Fruit fly (Drosophila melanogaster) whole organism, embryonic: Measurements from ENCODE around the gene scpr-C.

Source experiments
- Asciz ChIP-seq: fragments of 200-800 bp; sonication (Bioruptor generic); optimal IDR thresholded peaks from 2 replicates; lab custom pipeline; 2017; ENCODE audit warnings: missing biosample characterization, mild to moderate bottlenecking, missing genetic modification characterization, missing genetic modification reagents
- Bgb ChIP-seq: fragments of 200-800 bp; sonication (Bioruptor generic); IDR thresholded peaks from 2 replicates; pipeline ENCODE4 v1.3.6; 2022; ENCODE audit warnings: missing biosample characterization, missing genetic modification characterization; ENCODE audit not compliant: partially characterized antibody
- CG10147 ChIP-seq: fragments of 200-800 bp; sonication (Bioruptor generic); optimal IDR thresholded peaks from 2 replicates; lab custom pipeline; 2019; ENCODE audit warnings: missing biosample characterization, mild to moderate bottlenecking, missing genetic modification characterization, moderate library complexity
- CG10209 ChIP-seq: fragments of 200-800 bp; sonication (Bioruptor generic); optimal IDR thresholded peaks from 3 replicates; lab custom pipeline; 2017; ENCODE audit warnings: missing biosample characterization, mild to moderate bottlenecking, missing genetic modification characterization, missing genetic modification reagents
- CG10565 ChIP-seq: fragments of 200-800 bp; sonication (Bioruptor generic); optimal IDR thresholded peaks from 3 replicates; lab custom pipeline; 2016; ENCODE audit warnings: missing biosample characterization, mild to moderate bottlenecking, missing genetic modification characterization
- CG10979 ChIP-seq: fragments of 200-800 bp; sonication (Bioruptor generic); optimal IDR thresholded peaks from 2 replicates; lab custom pipeline; 2018; ENCODE audit warnings: missing biosample characterization, mild to moderate bottlenecking, missing genetic modification characterization, moderate library complexity
- CG11560 ChIP-seq: fragments of 200-800 bp; sonication (Bioruptor generic); IDR thresholded peaks from 3 replicates; pipeline ENCODE4 v1.3.6; 2022; ENCODE audit warnings: missing biosample characterization, missing genetic modification characterization
- CG11723 ChIP-seq: fragments of 200-800 bp; sonication (Bioruptor generic); optimal IDR thresholded peaks from 2 replicates; lab custom pipeline; 2017; ENCODE audit warnings: missing biosample characterization, mild to moderate bottlenecking, missing genetic modification characterization
- CG12299 ChIP-seq: fragments of 200-800 bp; sonication (Bioruptor generic); optimal IDR thresholded peaks from 2 replicates; lab custom pipeline; 2018; ENCODE audit warnings: missing biosample characterization, mild to moderate bottlenecking, missing genetic modification characterization
- CG13287 ChIP-seq: fragments of 200-800 bp; sonication (Bioruptor generic); IDR thresholded peaks from 2 replicates; pipeline ENCODE4 v1.3.6; 2022; ENCODE audit warnings: missing biosample characterization, missing genetic modification characterization; ENCODE audit not compliant: partially characterized antibody
- CG14860 ChIP-seq: fragments of 200-800 bp; sonication (Bioruptor generic); IDR thresholded peaks from 3 replicates; pipeline ENCODE4 v1.3.6; 2022; ENCODE audit warnings: missing biosample characterization, missing genetic modification characterization; ENCODE audit not compliant: partially characterized antibody
- CG15601 ChIP-seq: fragments of 200-800 bp; sonication (Bioruptor generic); optimal IDR thresholded peaks from 3 replicates; lab custom pipeline; 2019; ENCODE audit warnings: missing biosample characterization, mild to moderate bottlenecking, missing genetic modification characterization, moderate library complexity
- CG1602 ChIP-seq: fragments of 200-800 bp; sonication (Bioruptor generic); optimal IDR thresholded peaks from 3 replicates; lab custom pipeline; 2016; ENCODE audit warnings: missing biosample characterization, missing genetic modification characterization
- CG16815 ChIP-seq: fragments of 200-800 bp; sonication (Bioruptor generic); optimal IDR thresholded peaks from 3 replicates; lab custom pipeline; 2017; ENCODE audit warnings: missing biosample characterization, mild to moderate bottlenecking, missing genetic modification characterization
- CG1832 ChIP-seq: fragments of 200-800 bp; sonication (Bioruptor generic); optimal IDR thresholded peaks from 2 replicates; lab custom pipeline; 2017; ENCODE audit warnings: missing biosample characterization, mild to moderate bottlenecking, missing genetic modification characterization, inconsistent platforms
- CG2129 ChIP-seq: fragments of 200-800 bp; sonication (Bioruptor generic); IDR thresholded peaks from 2 replicates; pipeline ENCODE4 v1.3.6; 2022; ENCODE audit warnings: missing biosample characterization, missing genetic modification characterization; ENCODE audit not compliant: partially characterized antibody
- CG3163 ChIP-seq: fragments of 200-800 bp; sonication (Bioruptor generic); optimal IDR thresholded peaks from 3 replicates; lab custom pipeline; 2016; ENCODE audit warnings: missing biosample characterization, missing genetic modification characterization
- CG33213 ChIP-seq: fragments of 200-800 bp; sonication (Bioruptor generic); optimal IDR thresholded peaks from 3 replicates; lab custom pipeline; 2016; ENCODE audit warnings: missing biosample characterization, missing genetic modification characterization
- CG6791 ChIP-seq: fragments of 200-800 bp; sonication (Bioruptor generic); IDR thresholded peaks from 3 replicates; pipeline ENCODE4 v1.3.6; 2022; ENCODE audit warnings: missing biosample characterization, missing genetic modification characterization; ENCODE audit not compliant: partially characterized antibody
- CG8359 ChIP-seq: fragments of 200-800 bp; sonication (Bioruptor generic); optimal IDR thresholded peaks from 2 replicates; lab custom pipeline; 2017; ENCODE audit warnings: missing biosample characterization, mild to moderate bottlenecking, missing genetic modification characterization, borderline replicate concordance
- Camta ChIP-seq: fragments of 200-800 bp; sonication (Bioruptor generic); optimal IDR thresholded peaks from 2 replicates; lab custom pipeline; 2016; ENCODE audit warnings: missing biosample characterization, missing genetic modification characterization
- D19A ChIP-seq: fragments of 200-800 bp; optimal IDR thresholded peaks from 3 replicates; lab custom pipeline; 2019; ENCODE audit warnings: missing biosample characterization, mild to moderate bottlenecking, missing genetic modification characterization, moderate library complexity
- Dfd ChIP-seq, 2 experiments: fragments of >200 bp; optimal IDR thresholded peaks; 2 replicates each; lab custom pipeline; 2017; ENCODE audit warnings: missing biosample characterization in 2 of 2, missing genetic modification characterization in 2 of 2
- Dp ChIP-seq: fragments of 200-800 bp; sonication (Bioruptor generic); optimal IDR thresholded peaks from 2 replicates; lab custom pipeline; 2018; ENCODE audit warnings: missing biosample characterization, mild to moderate bottlenecking, missing genetic modification characterization, moderate library complexity
- NC2α ChIP-seq: fragments of 200-800 bp; sonication (Bioruptor generic); optimal IDR thresholded peaks from 2 replicates; lab custom pipeline; 2016; ENCODE audit warnings: missing biosample characterization, missing genetic modification characterization
- Nf-YA ChIP-seq: fragments of 200-800 bp; sonication (Bioruptor generic); IDR thresholded peaks from 2 replicates; pipeline ENCODE4 v1.3.6; 2022; ENCODE audit warnings: missing biosample characterization, missing genetic modification characterization
- Oli ChIP-seq: fragments of 200-800 bp; sonication (Bioruptor generic); optimal IDR thresholded peaks from 2 replicates; lab custom pipeline; 2018; ENCODE audit warnings: missing biosample characterization, mild to moderate bottlenecking, missing genetic modification characterization, moderate library complexity
- Poxn ChIP-seq: fragments of 200-800 bp; sonication (Bioruptor generic); IDR thresholded peaks from 2 replicates; pipeline ENCODE4 v1.3.6; 2022; ENCODE audit warnings: missing biosample characterization, missing genetic modification characterization
- Sin3A ChIP-seq: fragments of >200 bp; optimal IDR thresholded peaks from 2 replicates; lab custom pipeline; 2018
- Stat92E ChIP-seq, 3 experiments: fragments of >200 bp in 2 of 3; fragments of 200-800 bp in 1 of 3; sonication (Bioruptor generic) in 1 of 3; optimal IDR thresholded peaks; 2 replicates each; lab custom pipeline; 2017 to 2019; ENCODE audit warnings: missing biosample characterization in 3 of 3, missing genetic modification characterization in 3 of 3, mild to moderate bottlenecking in 1 of 3, moderate library complexity in 1 of 3
- abd-A ChIP-seq: fragments of 200-800 bp; sonication (Bioruptor generic); optimal IDR thresholded peaks from 3 replicates; lab custom pipeline; 2019; ENCODE audit warnings: missing biosample characterization, mild to moderate bottlenecking, missing genetic modification characterization, moderate library complexity
- bbx ChIP-seq: fragments of 200-800 bp; sonication (Bioruptor generic); IDR thresholded peaks from 2 replicates; pipeline ENCODE4 v1.3.6; 2022; ENCODE audit warnings: missing biosample characterization, missing genetic modification characterization; ENCODE audit not compliant: partially characterized antibody
- bigmax ChIP-seq: fragments of 200-800 bp; sonication (Bioruptor generic); optimal IDR thresholded peaks from 2 replicates; lab custom pipeline; 2018; ENCODE audit warnings: missing biosample characterization, mild to moderate bottlenecking, missing genetic modification characterization
- cad ChIP-seq: fragments of >200 bp; optimal IDR thresholded peaks from 2 replicates; lab custom pipeline; 2017; ENCODE audit warnings: missing biosample characterization, missing genetic modification characterization
- chinmo ChIP-seq: fragments of 200-800 bp; sonication (Bioruptor generic); IDR thresholded peaks from 4 replicates; pipeline ENCODE4 v1.3.6; 2022; ENCODE audit warnings: missing biosample characterization, missing genetic modification characterization; ENCODE audit not compliant: partially characterized antibody
- ems ChIP-seq: fragments of 200-800 bp; sonication (Bioruptor generic); optimal IDR thresholded peaks from 3 replicates; lab custom pipeline; 2016; ENCODE audit warnings: missing biosample characterization, missing genetic modification characterization
- eyg ChIP-seq: fragments of 200-800 bp; sonication (Bioruptor generic); optimal IDR thresholded peaks from 3 replicates; lab custom pipeline; 2016; ENCODE audit warnings: missing biosample characterization, missing genetic modification characterization
- insv ChIP-seq, 2 experiments: fragments of 200-800 bp; sonication (Bioruptor generic); optimal IDR thresholded peaks; 3 replicates each; lab custom pipeline; 2016 to 2018; ENCODE audit warnings: missing biosample characterization in 2 of 2, missing genetic modification characterization in 2 of 2
- jing ChIP-seq: fragments of 200-800 bp; sonication (Bioruptor generic); optimal IDR thresholded peaks from 2 replicates; lab custom pipeline; 2018; ENCODE audit warnings: missing biosample characterization, mild to moderate bottlenecking, missing genetic modification characterization
- jumu ChIP-seq: fragments of 200-800 bp; sonication (Bioruptor generic); optimal IDR thresholded peaks from 3 replicates; lab custom pipeline; 2016; ENCODE audit warnings: missing biosample characterization, missing genetic modification characterization
- lbe ChIP-seq: fragments of 200-800 bp; sonication (Bioruptor generic); optimal IDR thresholded peaks from 2 replicates; lab custom pipeline; 2016; ENCODE audit warnings: missing biosample characterization, mild to moderate bottlenecking, missing genetic modification characterization
- mam ChIP-seq: fragments of 200-800 bp; sonication (Bioruptor generic); optimal IDR thresholded peaks from 3 replicates; lab custom pipeline; 2016; ENCODE audit warnings: missing biosample characterization, missing genetic modification characterization
- mld ChIP-seq: fragments of 200-800 bp; sonication (Bioruptor generic); IDR thresholded peaks from 3 replicates; pipeline ENCODE4 v1.3.6; 2022; ENCODE audit warnings: missing biosample characterization, missing genetic modification characterization; ENCODE audit not compliant: partially characterized antibody
- row ChIP-seq: fragments of 200-800 bp; sonication (Bioruptor generic); IDR thresholded peaks from 3 replicates; pipeline ENCODE4 v1.3.6; 2022; ENCODE audit warnings: missing biosample characterization, missing genetic modification characterization
- sd ChIP-seq: fragments of 200-800 bp; sonication (Bioruptor generic); optimal IDR thresholded peaks from 3 replicates; lab custom pipeline; 2018; ENCODE audit warnings: missing biosample characterization, mild to moderate bottlenecking, missing genetic modification characterization, moderate library complexity
- shn ChIP-seq: fragments of 200-800 bp; sonication (Bioruptor generic); optimal IDR thresholded peaks from 3 replicates; lab custom pipeline; 2016; ENCODE audit warnings: missing biosample characterization, missing genetic modification characterization
- sug ChIP-seq: fragments of 200-800 bp; optimal IDR thresholded peaks from 2 replicates; lab custom pipeline; 2019; ENCODE audit warnings: missing biosample characterization, mild to moderate bottlenecking, missing genetic modification characterization, moderate library complexity
- tna ChIP-seq: fragments of 200-800 bp; sonication (Bioruptor generic); IDR thresholded peaks from 2 replicates; pipeline ENCODE4 v1.3.6; 2022; ENCODE audit warnings: missing biosample characterization, missing genetic modification characterization; ENCODE audit not compliant: partially characterized antibody
- unc-4 ChIP-seq: fragments of 200-800 bp; sonication (Bioruptor generic); IDR thresholded peaks from 2 replicates; pipeline ENCODE4 v1.3.6; 2022; ENCODE audit warnings: missing biosample characterization, missing genetic modification characterization; ENCODE audit not compliant: partially characterized antibody
- vvl ChIP-seq: fragments of 200-800 bp; sonication (Bioruptor generic); IDR thresholded peaks from 2 replicates; pipeline ENCODE4 v1.3.6; 2022; ENCODE audit warnings: missing biosample characterization, missing genetic modification characterization

Gene scpr-C

DNA sequence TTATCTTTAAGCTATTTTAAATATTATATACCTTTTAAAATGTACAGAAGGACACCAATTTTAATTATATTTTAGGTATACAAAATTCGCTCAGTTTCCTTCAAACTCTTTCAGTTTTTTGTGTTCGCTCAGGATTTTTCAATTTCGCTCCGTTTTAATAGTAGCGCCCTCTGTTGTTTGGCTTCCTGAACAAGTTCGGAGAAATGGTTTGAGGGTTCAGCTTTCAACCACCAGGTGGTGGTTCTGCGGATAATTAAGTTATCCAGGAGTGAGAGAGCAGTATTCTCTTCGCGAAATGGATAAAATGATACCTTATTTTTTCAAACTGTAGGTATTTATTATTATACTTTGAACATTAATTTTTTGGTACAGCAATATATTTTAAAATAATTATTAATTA is 43.7 kb downstream of the scpr-C start (continued):
- TF ChIP-seq CG14860 (GFP tag; lab: Robert Waterston, UW): no peak
- no peak for TF ChIP-seq Dp (GFP tag; lab: Kevin White, UChicago)
- TF ChIP-seq jumu (GFP tag; lab: Kevin White, UChicago): peak; percentile 1
- peak; percentile 81 for TF ChIP-seq CG3163 (GFP tag; lab: Kevin White, UChicago)
- TF ChIP-seq CG2129 (GFP tag; lab: Robert Waterston, UW): no peak
- no peak for TF ChIP-seq lbe (GFP tag; lab: Kevin White, UChicago)
- TF ChIP-seq CG1832 (GFP tag; lab: Kevin White, UChicago): no peak
- TF ChIP-seq D19A: no peak
- TF ChIP-seq CG11723 (GFP tag; lab: Kevin White, UChicago): peak; percentile 68
- no peak for TF ChIP-seq CG13287 (GFP tag; lab: Robert Waterston, UW)
- TF ChIP-seq CG10565 (GFP tag; lab: Kevin White, UChicago): no peak
- no peak for TF ChIP-seq tna (GFP tag; lab: Robert Waterston, UW)
- no peak for TF ChIP-seq Bgb
- peak; percentile 83 for TF ChIP-seq CG10979 (tag; lab: Kevin White, UChicago)
- TF ChIP-seq CG16815 (GFP tag; lab: Kevin White, UChicago): peak; percentile 37
- peak; percentile 57 for TF ChIP-seq CG10209 (GFP tag; lab: Kevin White, UChicago)
- no peak for TF ChIP-seq CG11560 (tag; lab: Robert Waterston, UW)
- TF ChIP-seq unc-4 (GFP tag; lab: Robert Waterston, UW): no peak
- TF ChIP-seq Nf-YA: no peak
- TF ChIP-seq CG1602: peak; percentile 51
- no peak for TF ChIP-seq Sin3A (lab: Kevin White, UChicago)
- TF ChIP-seq CG12299 (tag; lab: Kevin White, UChicago): no peak
- no peak for TF ChIP-seq CG15601 (tag; lab: Kevin White, UChicago)
- peak in 1 of 2 experiments; percentile 65 for TF ChIP-seq insv (GFP tag; optimal IDR thresholded peaks at IDR 0.05; lab: Kevin White, UChicago)
- no peak for TF ChIP-seq vvl (GFP tag; lab: Robert Waterston, UW)
- peak; percentile 67 for TF ChIP-seq eyg
- TF ChIP-seq Camta: peak; percentile 3
- peak; percentile 39 for TF ChIP-seq jing
- TF ChIP-seq Dfd (GFP tag; optimal IDR thresholded peaks at IDR 0.05; lab: Kevin White, UChicago): no peak
- no peak for TF ChIP-seq row (GFP tag; lab: Robert Waterston, UW)
- no peak for TF ChIP-seq chinmo (GFP tag; lab: Robert Waterston, UW)
- peak; percentile 54 for TF ChIP-seq ems (GFP tag; lab: Kevin White, UChicago)
- TF ChIP-seq NC2α (GFP tag; lab: Kevin White, UChicago): peak; percentile 2
- peak; percentile 77 for TF ChIP-seq CG8359 (GFP tag; lab: Kevin White, UChicago)
- TF ChIP-seq mld: no peak
- no peak for TF ChIP-seq sd (tag; lab: Kevin White, UChicago)
- TF ChIP-seq Oli (tag; lab: Kevin White, UChicago): peak; percentile 66
- TF ChIP-seq abd-A: no peak
- no peak for TF ChIP-seq bbx (GFP tag; lab: Robert Waterston, UW)
- peak; percentile 77 for TF ChIP-seq Asciz (GFP tag; lab: Kevin White, UChicago)
- TF ChIP-seq Stat92E (GFP tag; optimal IDR thresholded peaks at IDR 0.05; lab: Kevin White, UChicago): no peak
- TF ChIP-seq shn (GFP tag; lab: Kevin White, UChicago): peak; percentile 64
- no peak for TF ChIP-seq CG10147 (GFP tag; lab: Kevin White, UChicago)
- TF ChIP-seq sug (tag; lab: Kevin White, UChicago): no peak
- no peak for TF ChIP-seq bigmax (GFP tag; lab: Kevin White, UChicago)
- TF ChIP-seq CG33213 (GFP tag; lab: Kevin White, UChicago): peak; percentile 76
- peak; percentile 10 for TF ChIP-seq mam (GFP tag; lab: Kevin White, UChicago)
- TF ChIP-seq CG6791: no peak
- TF ChIP-seq Poxn (GFP tag; lab: Robert Waterston, UW): no peak
- no peak for TF ChIP-seq cad
